Fruit fly (Drosophila melanogaster): Measurements from ENCODE around the gene CG2931.

CG2931 gene

dm6 chr3R:5523070-5523637, 45.3 kb downstream of the CG2931 start, which contains the start of the genes CG43845 and Nmdar1:
Gene CG43845 (minus strand): TSS chr3R:5523120.
Gene Nmdar1 (minus strand): TSS chr3R:5523328.
- TF ChIP-seq Abd-B (GFP tag; optimal IDR thresholded peaks at IDR 0.05): no peak
- TF ChIP-seq jim (GFP tag; optimal IDR thresholded peaks at IDR 0.05): no peak
- no peak for TF ChIP-seq Rel (GFP tag; optimal IDR thresholded peaks at IDR 0.05)
- TF ChIP-seq Rel (tag; optimal IDR thresholded peaks at IDR 0.05): no peak
- no peak for TF ChIP-seq foxo (GFP tag; optimal IDR thresholded peaks at IDR 0.05)
- no peak for TF ChIP-seq N (GFP tag; optimal IDR thresholded peaks at IDR 0.05)
- TF ChIP-seq dsf (GFP tag; optimal IDR thresholded peaks at IDR 0.05; ENCODE audit: borderline replicate concordance): no peak
- no peak for TF ChIP-seq pan (optimal IDR thresholded peaks at IDR 0.05)
- TF ChIP-seq Mio (GFP tag; optimal IDR thresholded peaks at IDR 0.05): no peak
- TF ChIP-seq woc (GFP tag; optimal IDR thresholded peaks at IDR 0.05): no peak
- TF ChIP-seq brk (GFP tag; optimal IDR thresholded peaks at IDR 0.05): no peak
- TF ChIP-seq br (GFP tag; optimal IDR thresholded peaks at IDR 0.05): no peak

- TF ChIP-seq ey (GFP tag; optimal IDR thresholded peaks at IDR 0.05): no peak
- TF ChIP-seq HLH106 (tag; optimal IDR thresholded peaks at IDR 0.05): no peak
- TF ChIP-seq h (GFP tag; optimal IDR thresholded peaks at IDR 0.05): no peak
- no peak for TF ChIP-seq OdsH (GFP tag; optimal IDR thresholded peaks at IDR 0.05)
- no peak for TF ChIP-seq dsf (GFP tag; optimal IDR thresholded peaks at IDR 0.05; ENCODE audit: borderline replicate concordance)
- TF ChIP-seq dmrt93B (GFP tag; optimal IDR thresholded peaks at IDR 0.05): no peak
- no peak for TF ChIP-seq brk (GFP tag; optimal IDR thresholded peaks at IDR 0.05)
- TF ChIP-seq br (GFP tag; optimal IDR thresholded peaks at IDR 0.05): no peak
- TF ChIP-seq Hr83 (GFP tag; optimal IDR thresholded peaks at IDR 0.05; ENCODE audit: poor library complexity, severe bottlenecking): no peak
- TF ChIP-seq GATAd (GFP tag; optimal IDR thresholded peaks at IDR 0.05): no peak
- no peak for TF ChIP-seq psq (GFP tag; optimal IDR thresholded peaks at IDR 0.05)
- TF ChIP-seq fru (GFP tag; optimal IDR thresholded peaks at IDR 0.05): no peak
- TF ChIP-seq Mio (GFP tag; optimal IDR thresholded peaks at IDR 0.05): no peak
- no peak for TF ChIP-seq Myc (optimal IDR thresholded peaks at IDR 0.05)
- no peak for TF ChIP-seq N (GFP tag; optimal IDR thresholded peaks at IDR 0.05)
- no peak for TF ChIP-seq Hr78 (GFP tag; optimal IDR thresholded peaks at IDR 0.05)
- TF ChIP-seq jim (GFP tag; optimal IDR thresholded peaks at IDR 0.05): no peak
These were observed 47.8 kb downstream of the CG2931 start for dm6 chr3R:5520566-5520965.

- TF ChIP-seq N (GFP tag; optimal IDR thresholded peaks at IDR 0.05): no peak
- no peak for TF ChIP-seq rgr (GFP tag; optimal IDR thresholded peaks at IDR 0.05)
- TF ChIP-seq CG9705 (GFP tag; optimal IDR thresholded peaks at IDR 0.05): no peak
- no peak for TF ChIP-seq usp (GFP tag; optimal IDR thresholded peaks at IDR 0.05)
- no peak for TF ChIP-seq OdsH (GFP tag; optimal IDR thresholded peaks at IDR 0.05)
- TF ChIP-seq Dif (GFP tag; optimal IDR thresholded peaks at IDR 0.05; ENCODE audit: partially characterized antibody): no peak
- TF ChIP-seq Hr78 (GFP tag; optimal IDR thresholded peaks at IDR 0.05): no peak
- no peak for TF ChIP-seq CrebA (GFP tag; optimal IDR thresholded peaks at IDR 0.05; ENCODE audit: borderline replicate concordance)
- no peak for TF ChIP-seq Rel (GFP tag; optimal IDR thresholded peaks at IDR 0.05)
- TF ChIP-seq Rel (tag; optimal IDR thresholded peaks at IDR 0.05): peak; percentile 67
These were observed 48.6 kb downstream of the CG2931 start for dm6 chr3R:5519789-5520188.

dm6 chr3R:5518627-5519026, 49.8 kb downstream of the CG2931 start:
- TF ChIP-seq Sp1 (GFP tag; optimal IDR thresholded peaks at IDR 0.05): no peak
- no peak for TF ChIP-seq Rel (GFP tag; optimal IDR thresholded peaks at IDR 0.05)
- TF ChIP-seq Rel (tag; optimal IDR thresholded peaks at IDR 0.05): no peak
- peak; percentile 40 for TF ChIP-seq ey (GFP tag; optimal IDR thresholded peaks at IDR 0.05)
- no peak for TF ChIP-seq Myc (optimal IDR thresholded peaks at IDR 0.05)
- TF ChIP-seq jim (GFP tag; optimal IDR thresholded peaks at IDR 0.05): no peak
- no peak for TF ChIP-seq usp (GFP tag; optimal IDR thresholded peaks at IDR 0.05)
- TF ChIP-seq brk (GFP tag; optimal IDR thresholded peaks at IDR 0.05): no peak
- TF ChIP-seq N (GFP tag; optimal IDR thresholded peaks at IDR 0.05): no peak
- no peak for TF ChIP-seq CrebA (GFP tag; optimal IDR thresholded peaks at IDR 0.05; ENCODE audit: borderline replicate concordance)
- peak; percentile 37 for TF ChIP-seq rgr (GFP tag; optimal IDR thresholded peaks at IDR 0.05)
- TF ChIP-seq lola (GFP tag; optimal IDR thresholded peaks at IDR 0.05): no peak
- TF ChIP-seq Hr83 (GFP tag; optimal IDR thresholded peaks at IDR 0.05; ENCODE audit: poor library complexity, severe bottlenecking): no peak
- TF ChIP-seq dsf (GFP tag; optimal IDR thresholded peaks at IDR 0.05; ENCODE audit: borderline replicate concordance): no peak
- no peak for TF ChIP-seq sv (GFP tag; optimal IDR thresholded peaks at IDR 0.05)
- peak; percentile 39 for TF ChIP-seq OdsH (GFP tag; optimal IDR thresholded peaks at IDR 0.05)
- peak; percentile 8 for TF ChIP-seq dmrt93B (GFP tag; optimal IDR thresholded peaks at IDR 0.05)
- no peak for TF ChIP-seq Abd-B (GFP tag; optimal IDR thresholded peaks at IDR 0.05)
- TF ChIP-seq fru (GFP tag; optimal IDR thresholded peaks at IDR 0.05): peak; percentile 55
- no peak for TF ChIP-seq tai (GFP tag; optimal IDR thresholded peaks at IDR 0.05)
- TF ChIP-seq Vsx2 (GFP tag; optimal IDR thresholded peaks at IDR 0.05; ENCODE audit: partially characterized antibody): no peak
- TF ChIP-seq Dfd (GFP tag; optimal IDR thresholded peaks at IDR 0.05): no peak
- TF ChIP-seq GATAd (GFP tag; optimal IDR thresholded peaks at IDR 0.05): no peak
- TF ChIP-seq Jra (GFP tag; optimal IDR thresholded peaks at IDR 0.05): no peak
- no peak for TF ChIP-seq CG9705 (GFP tag; optimal IDR thresholded peaks at IDR 0.05)
- TF ChIP-seq Hnf4 (GFP tag; optimal IDR thresholded peaks at IDR 0.05): no peak
- no peak for TF ChIP-seq sage (GFP tag; optimal IDR thresholded peaks at IDR 0.05)
- no peak for TF ChIP-seq Dif (GFP tag; optimal IDR thresholded peaks at IDR 0.05; ENCODE audit: partially characterized antibody)
- peak; percentile 30 for TF ChIP-seq psq (GFP tag; optimal IDR thresholded peaks at IDR 0.05)
- TF ChIP-seq HLH106 (tag; optimal IDR thresholded peaks at IDR 0.05): peak; percentile 48
- TF ChIP-seq Mio (GFP tag; optimal IDR thresholded peaks at IDR 0.05): no peak
- TF ChIP-seq dl (GFP tag; optimal IDR thresholded peaks at IDR 0.05; ENCODE audit: insufficient read depth in 1 of 2, partially characterized antibody in 2 of 2): no peak
- peak; percentile 60 for TF ChIP-seq woc (GFP tag; optimal IDR thresholded peaks at IDR 0.05)
- TF ChIP-seq CG32264 (GFP tag; optimal IDR thresholded peaks at IDR 0.05): no peak
- TF ChIP-seq br (GFP tag; optimal IDR thresholded peaks at IDR 0.05): peak; percentile 24
- no peak for TF ChIP-seq pan (optimal IDR thresholded peaks at IDR 0.05)
- peak; percentile 35 for TF ChIP-seq h (GFP tag; optimal IDR thresholded peaks at IDR 0.05)
